Fruit fly (Drosophila melanogaster): Measurements from ENCODE around the gene Dph3.

The Dph3 gene

dm6 chr3R:11257537-11257936 is 25.8 kb downstream of the Dph3 start:
- no peak for TF ChIP-seq salr (GFP tag; optimal IDR thresholded peaks at IDR 0.05)
- no peak for TF ChIP-seq OdsH (GFP tag; optimal IDR thresholded peaks at IDR 0.05)
- TF ChIP-seq Hr4 (GFP tag; optimal IDR thresholded peaks at IDR 0.05): no peak
- TF ChIP-seq CG8632 (GFP tag; optimal IDR thresholded peaks at IDR 0.05): no peak
- no peak for TF ChIP-seq Lpt (GFP tag; optimal IDR thresholded peaks at IDR 0.05)
- TF ChIP-seq CG9139 (GFP tag; optimal IDR thresholded peaks at IDR 0.05): no peak
- TF ChIP-seq dac (GFP tag; optimal IDR thresholded peaks at IDR 0.05): no peak
- TF ChIP-seq CG15336 (GFP tag; IDR thresholded peaks at IDR 0.05): no peak
- TF ChIP-seq CG11902 (GFP tag; optimal IDR thresholded peaks at IDR 0.05): no peak
- TF ChIP-seq spab (GFP tag; optimal IDR thresholded peaks at IDR 0.05): no peak
- TF ChIP-seq CG31627 (GFP tag; optimal IDR thresholded peaks at IDR 0.05): no peak
- no peak for TF ChIP-seq CG10669 (GFP tag; optimal IDR thresholded peaks at IDR 0.05)
- no peak for TF ChIP-seq Eip78C (GFP tag)
- TF ChIP-seq CG8119 (GFP tag; IDR thresholded peaks at IDR 0.05): no peak
- no peak for TF ChIP-seq esn (GFP tag; optimal IDR thresholded peaks at IDR 0.05)
- TF ChIP-seq achi (GFP tag; optimal IDR thresholded peaks at IDR 0.05): no peak

DNA sequence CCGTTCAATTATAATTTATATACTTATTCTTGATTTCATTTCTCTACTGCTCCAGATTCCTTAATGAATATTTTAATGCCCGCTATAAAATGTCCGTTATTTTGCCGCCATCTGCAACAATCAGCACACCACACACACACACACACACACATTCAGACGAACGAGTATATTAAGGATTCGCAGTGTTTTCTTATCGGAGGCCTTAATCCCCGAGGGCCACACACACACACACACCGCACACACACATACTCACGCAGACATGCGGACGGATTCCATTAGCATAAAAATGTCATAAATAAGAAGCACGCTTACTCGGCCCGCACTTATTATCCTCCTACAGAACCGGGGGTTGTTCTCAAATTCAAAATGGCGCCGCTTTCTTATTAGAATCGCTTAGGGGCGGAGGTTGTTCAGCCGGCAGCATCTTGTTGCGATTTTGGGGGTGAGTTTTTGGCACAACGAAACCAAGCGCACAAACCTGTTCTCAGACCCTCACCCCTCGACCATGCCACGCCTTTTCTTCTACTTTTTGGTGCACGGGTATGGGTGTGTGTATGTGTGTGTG is 29.3 kb downstream of the Dph3 start:
- TF ChIP-seq eg (GFP tag; IDR thresholded peaks at IDR 0.05) (no peak), CG7368 (GFP tag; optimal IDR thresholded peaks at IDR 0.05) (no peak), Lpt (GFP tag; optimal IDR thresholded peaks at IDR 0.05) (no peak), Eip93F (GFP tag; optimal IDR thresholded peaks at IDR 0.05) (no peak), Hr38 (GFP tag; optimal IDR thresholded peaks at IDR 0.05) (no peak), Eip78C (GFP tag) (no peak)

- no peak for TF ChIP-seq eg (GFP tag; IDR thresholded peaks at IDR 0.05)
- no peak for TF ChIP-seq pdm3 (GFP tag; optimal IDR thresholded peaks at IDR 0.05)
- TF ChIP-seq Sox15 (GFP tag; optimal IDR thresholded peaks at IDR 0.05): no peak
- no peak for TF ChIP-seq fd85E (GFP tag; optimal IDR thresholded peaks at IDR 0.05)
- no peak for TF ChIP-seq acj6 (GFP tag; optimal IDR thresholded peaks at IDR 0.05)
- no peak for TF ChIP-seq CG4318 (GFP tag; optimal IDR thresholded peaks at IDR 0.05)
- TF ChIP-seq Ets21C (GFP tag; optimal IDR thresholded peaks at IDR 0.05): no peak
- no peak for TF ChIP-seq CG9139 (GFP tag; optimal IDR thresholded peaks at IDR 0.05)
- no peak for TF ChIP-seq Hr4 (GFP tag; optimal IDR thresholded peaks at IDR 0.05)
- no peak for TF ChIP-seq Sox14 (GFP tag; optimal IDR thresholded peaks at IDR 0.05)
- TF ChIP-seq CG3032 (tag; optimal IDR thresholded peaks at IDR 0.05): no peak
- TF ChIP-seq OdsH (GFP tag; optimal IDR thresholded peaks at IDR 0.05): no peak
- no peak for TF ChIP-seq Met (GFP tag; optimal IDR thresholded peaks at IDR 0.05)
- TF ChIP-seq vri (GFP tag; optimal IDR thresholded peaks at IDR 0.05): no peak
- no peak for TF ChIP-seq CG6276 (GFP tag; optimal IDR thresholded peaks at IDR 0.05)
- no peak for TF ChIP-seq fd59A (GFP tag; optimal IDR thresholded peaks at IDR 0.05)
- TF ChIP-seq CG6163 (GFP tag; IDR thresholded peaks at IDR 0.05): no peak
- TF ChIP-seq Ets96B (tag; optimal IDR thresholded peaks at IDR 0.05): no peak
- no peak for TF ChIP-seq svp (GFP tag)
These were observed 31.9 kb downstream of the Dph3 start for dm6 chr3R:11263579-11263978.

DNA sequence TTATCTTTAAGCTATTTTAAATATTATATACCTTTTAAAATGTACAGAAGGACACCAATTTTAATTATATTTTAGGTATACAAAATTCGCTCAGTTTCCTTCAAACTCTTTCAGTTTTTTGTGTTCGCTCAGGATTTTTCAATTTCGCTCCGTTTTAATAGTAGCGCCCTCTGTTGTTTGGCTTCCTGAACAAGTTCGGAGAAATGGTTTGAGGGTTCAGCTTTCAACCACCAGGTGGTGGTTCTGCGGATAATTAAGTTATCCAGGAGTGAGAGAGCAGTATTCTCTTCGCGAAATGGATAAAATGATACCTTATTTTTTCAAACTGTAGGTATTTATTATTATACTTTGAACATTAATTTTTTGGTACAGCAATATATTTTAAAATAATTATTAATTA is 37.3 kb downstream of the Dph3 start:
- TF ChIP-seq Lpt (GFP tag; optimal IDR thresholded peaks at IDR 0.05) (peak; percentile 8), CG10631 (GFP tag; optimal IDR thresholded peaks at IDR 0.05) (peak; percentile 16), eg (GFP tag; IDR thresholded peaks at IDR 0.05) (peak; percentile 39; the same call in 1 of the 3 replicates), net (GFP tag; optimal IDR thresholded peaks at IDR 0.05) (peak; percentile 45), CG11294 (GFP tag; IDR thresholded peaks at IDR 0.05) (no peak), Ets21C (GFP tag; optimal IDR thresholded peaks at IDR 0.05) (no peak), CG6163 (GFP tag; IDR thresholded peaks at IDR 0.05) (peak; percentile 65), Ets96B (tag; optimal IDR thresholded peaks at IDR 0.05) (peak; percentile 38), CG4318 (GFP tag; optimal IDR thresholded peaks at IDR 0.05) (no peak), Eip93F (GFP tag; optimal IDR thresholded peaks at IDR 0.05) (no peak), achi (GFP tag; optimal IDR thresholded peaks at IDR 0.05) (peak; percentile 61), CG3919 (GFP tag; optimal IDR thresholded peaks at IDR 0.05) (peak; percentile 83), Eip78C (GFP tag) (peak; percentile 87), ss (GFP tag; optimal IDR thresholded peaks at IDR 0.05) (peak; percentile 14 to 53), Sox14 (GFP tag; optimal IDR thresholded peaks at IDR 0.05) (peak; percentile 21), CG8632 (GFP tag; optimal IDR thresholded peaks at IDR 0.05) (peak; percentile 13), Smox (GFP tag; optimal IDR thresholded peaks at IDR 0.05) (peak; percentile 9), lz (GFP tag; optimal IDR thresholded peaks at IDR 0.05) (peak; percentile 47), spab (GFP tag; optimal IDR thresholded peaks at IDR 0.05) (peak; percentile 32), Eip75B (GFP tag; optimal IDR thresholded peaks at IDR 0.05) (peak; percentile 47), CG6854 (GFP tag; optimal IDR thresholded peaks at IDR 0.05) (no peak), dac (GFP tag; optimal IDR thresholded peaks at IDR 0.05) (peak; percentile 74), svp (GFP tag) (peak; percentile 50), pdm3 (GFP tag; optimal IDR thresholded peaks at IDR 0.05) (peak; percentile 71), fkh (GFP tag; optimal IDR thresholded peaks at IDR 0.05) (no peak), fd85E (GFP tag; optimal IDR thresholded peaks at IDR 0.05) (peak; percentile 11)

All from whole organism, prepupa.